Worm (Caenorhabditis elegans): ENCODE measurements around the gene Y7A5A.1.

DNA sequence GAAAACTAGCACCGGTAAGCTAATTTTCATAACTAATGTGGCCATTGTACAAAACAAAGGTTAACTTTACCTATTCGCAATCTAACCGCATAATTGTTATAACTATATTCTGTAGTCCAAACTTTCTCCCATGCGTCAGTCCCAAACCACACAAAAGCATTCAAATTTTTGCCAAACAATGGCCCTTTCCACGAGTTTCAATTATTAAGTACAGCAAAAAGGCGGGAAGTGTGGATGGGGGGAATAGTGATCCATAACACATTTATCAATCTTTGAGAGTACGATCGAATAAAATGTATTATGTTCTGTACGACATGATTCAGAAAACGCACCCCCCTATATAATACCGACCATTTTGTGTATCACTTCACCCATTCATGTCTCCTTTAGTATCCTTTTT is 53.0 kb downstream of the Y7A5A.1 start, which contains the start of gene ZK662.6:
- TF ChIP-seq him-1 (tag; optimal IDR thresholded peaks at IDR 0.05) = no peak
- no peak for TF ChIP-seq dao-5 (tag; optimal IDR thresholded peaks at IDR 0.05)
- TF ChIP-seq W03F9.2 (tag; optimal IDR thresholded peaks at IDR 0.05) = no peak
